Worm (Caenorhabditis elegans) whole organism, young adult: ENCODE measurements around the gene inft-2.

Source experiments
- ama-1 ChIP-seq, 3 experiments: fragments of 150-350 bp in 1 of 3; sonication (generic microtip) in 2 of 3; optimal IDR thresholded peaks; 2 replicates each; lab custom pipeline; 2014 to 2018; ENCODE audit warnings: missing biosample characterization in 2 of 3, missing genetic modification characterization in 2 of 3, missing genetic modification reagents in 2 of 3
- aptf-2 ChIP-seq: fragments of 200-800 bp; sonication (Bioruptor generic); conservative IDR thresholded peaks from 2 replicates; pipeline ENCODE4 v1.3.6; 2022; ENCODE audit warnings: missing genetic modification reagents, missing genetic modification characterization, missing compliant biosample characterization
- attf-3 ChIP-seq: fragments of 200-800 bp; sonication (Bioruptor generic); conservative IDR thresholded peaks from 2 replicates; pipeline ENCODE4 v1.3.6; 2022; ENCODE audit warnings: missing genetic modification reagents, missing genetic modification characterization, missing compliant biosample characterization
- hrde-1 ChIP-seq: sonication (generic microtip); optimal IDR thresholded peaks from 2 replicates; lab custom pipeline; 2016; ENCODE audit warnings: missing genetic modification characterization, mild to moderate bottlenecking, missing compliant biosample characterization, moderate library complexity, missing genotype, missing genetic modification reagents, borderline replicate concordance
- lin-35 ChIP-seq, 3 experiments: fragments of 150-350 bp in 2 of 3; sonication (generic microtip) in 1 of 3; optimal IDR thresholded peaks; 2 replicates each; lab custom pipeline; 2014 to 2018; ENCODE audit warnings: missing biosample characterization in 3 of 3, missing genetic modification characterization in 3 of 3, missing genetic modification reagents in 3 of 3
- ztf-3 ChIP-seq: fragments of 200-800 bp; sonication (Bioruptor generic); optimal IDR thresholded peaks from 2 replicates; lab custom pipeline; 2018; ENCODE audit warnings: mild to moderate bottlenecking, missing genetic modification characterization, missing compliant biosample characterization

DNA sequence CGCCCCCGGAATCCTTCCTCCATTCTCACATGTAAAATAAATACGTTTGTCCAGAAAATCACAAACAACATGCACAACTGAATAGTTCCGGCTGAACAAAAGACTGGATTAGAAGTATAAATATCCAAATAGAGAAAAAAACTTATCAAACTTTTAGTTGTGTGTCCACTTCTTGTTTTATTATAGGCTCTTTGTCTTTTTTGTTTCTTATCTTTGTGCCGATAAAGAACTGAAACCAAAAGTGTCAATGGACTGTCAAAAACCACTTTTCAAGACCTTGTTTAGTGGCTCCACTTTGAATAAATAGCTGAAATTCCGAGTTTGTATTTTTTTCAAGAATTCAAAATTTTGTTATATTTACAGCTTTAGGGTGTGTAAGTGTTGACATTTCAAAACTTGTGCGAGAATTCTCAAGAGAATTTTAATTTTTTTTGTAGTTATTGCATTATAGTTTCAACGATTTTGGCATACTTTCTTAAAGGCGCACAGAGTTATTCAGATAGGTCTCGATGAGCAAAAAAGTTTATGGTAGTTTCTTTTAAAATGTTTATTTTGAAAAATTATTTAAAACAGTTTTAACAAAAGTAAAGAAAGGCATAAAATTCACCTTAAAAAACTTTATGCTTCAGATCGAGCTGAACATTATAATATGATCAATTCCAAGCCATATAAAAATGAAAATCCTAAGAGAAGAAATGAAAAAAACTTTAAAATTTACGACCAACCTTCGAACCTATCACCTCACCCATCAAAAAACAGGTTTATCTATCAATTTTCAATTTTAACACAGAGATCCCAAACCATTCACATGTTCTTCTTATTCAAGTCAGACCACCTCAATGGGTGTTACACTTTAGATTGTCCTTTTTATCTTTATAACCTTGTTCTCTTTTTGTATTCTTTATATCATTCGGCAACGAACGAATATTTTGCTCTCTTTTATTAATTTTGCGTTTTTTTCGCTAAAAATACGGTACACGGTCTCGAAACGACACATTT, 44.3 kb downstream of the inft-2 start:
- no peak for TF ChIP-seq attf-3 (GFP tag; lab: Robert Waterston, UW)
- TF ChIP-seq lin-35 (GFP tag; optimal IDR thresholded peaks at IDR 0.05; lab: Kevin White, UChicago), result no peak
- TF ChIP-seq aptf-2 (GFP tag; lab: Robert Waterston, UW), result no peak
- no peak for TF ChIP-seq ama-1 (optimal IDR thresholded peaks at IDR 0.05; lab: Kevin White, UChicago)
- TF ChIP-seq ama-1 (GFP tag; optimal IDR thresholded peaks at IDR 0.05; lab: Kevin White, UChicago), result no peak
- no peak for TF ChIP-seq ztf-3
- no peak for TF ChIP-seq hrde-1
